Worm (Caenorhabditis elegans) whole organism, L1 larva: ENCODE measurements around the gene ttc-39B.
A peak's percentile ranks its signal among the peaks of the same experiment; 100 is the strongest.

Source experiments
- C04F5.9 ChIP-seq: sonication (generic microtip); optimal IDR thresholded peaks from 2 replicates; lab custom pipeline; 2016; ENCODE audit warnings: missing genetic modification characterization, missing compliant biosample characterization
- C16A3.4 ChIP-seq: fragments of 150-350 bp; optimal IDR thresholded peaks from 2 replicates; lab custom pipeline; 2014; ENCODE audit warnings: missing biosample characterization, missing genetic modification characterization
- C34B4.2 ChIP-seq: sonication (generic microtip); optimal IDR thresholded peaks from 2 replicates; lab custom pipeline; 2017; ENCODE audit warnings: mild to moderate bottlenecking, missing genetic modification characterization, missing compliant biosample characterization
- aha-1 ChIP-seq: fragments of 150-350 bp; optimal IDR thresholded peaks from 2 replicates; lab custom pipeline; 2014; ENCODE audit warnings: missing biosample characterization, missing genetic modification characterization
- aly-2 ChIP-seq: fragments of 150-350 bp; optimal IDR thresholded peaks from 2 replicates; lab custom pipeline; 2014; ENCODE audit warnings: missing biosample characterization, missing genetic modification characterization
- ceh-63 ChIP-seq: fragments of 200-800 bp; sonication (Bioruptor generic); optimal IDR thresholded peaks from 2 replicates; lab custom pipeline; 2018; ENCODE audit warnings: mild to moderate bottlenecking, missing genetic modification characterization, missing compliant biosample characterization
- ceh-8 ChIP-seq: fragments of 200-800 bp; sonication (Bioruptor generic); optimal IDR thresholded peaks from 2 replicates; lab custom pipeline; 2018; ENCODE audit warnings: mild to moderate bottlenecking, missing genetic modification characterization, moderate library complexity, missing compliant biosample characterization
- ceh-90 ChIP-seq: sonication (generic microtip); optimal IDR thresholded peaks from 2 replicates; lab custom pipeline; 2016; ENCODE audit warnings: missing genetic modification characterization, missing compliant biosample characterization
- dsc-1 ChIP-seq: sonication (generic microtip); optimal IDR thresholded peaks from 2 replicates; lab custom pipeline; 2016; ENCODE audit warnings: mild to moderate bottlenecking, missing genetic modification characterization, missing compliant biosample characterization
- efl-1 ChIP-seq, 4 experiments: fragments of 150-350 bp; optimal IDR thresholded peaks in 3 of 4; peaks in 1 of 4; 1 replicate in 1 of 4; 2 replicates in 3 of 4; lab custom pipeline; 2014; ENCODE audit warnings: missing biosample characterization in 2 of 4, missing genetic modification characterization in 2 of 4, missing genetic modification reagents in 2 of 4
- egl-27 ChIP-seq, 2 experiments: fragments of 150-350 bp in 1 of 2; sonication (generic microtip); optimal IDR thresholded peaks; 3 replicates each; lab custom pipeline; 2017 to 2018; ENCODE audit warnings: missing biosample characterization in 2 of 2, missing genetic modification characterization in 2 of 2, missing genetic modification reagents in 2 of 2
- fkh-8 ChIP-seq: sonication (generic microtip); optimal IDR thresholded peaks from 2 replicates; lab custom pipeline; 2016; ENCODE audit warnings: mild to moderate bottlenecking, missing genetic modification characterization, missing compliant biosample characterization
- fos-1 ChIP-seq: fragments of 150-350 bp; optimal IDR thresholded peaks from 2 replicates; lab custom pipeline; 2014; ENCODE audit warnings: missing biosample characterization, missing genetic modification characterization
- hlh-17 ChIP-seq: fragments of 200-800 bp; sonication (Bioruptor generic); optimal IDR thresholded peaks from 2 replicates; lab custom pipeline; 2018; ENCODE audit warnings: missing genetic modification characterization, mild to moderate bottlenecking, missing compliant biosample characterization, moderate library complexity, borderline replicate concordance
- hlh-4 ChIP-seq: sonication (generic microtip); optimal IDR thresholded peaks from 2 replicates; lab custom pipeline; 2016; ENCODE audit warnings: mild to moderate bottlenecking, missing genetic modification characterization, missing compliant biosample characterization
- hpl-2 ChIP-seq: fragments of 150-350 bp; optimal IDR thresholded peaks from 2 replicates; lab custom pipeline; 2014; ENCODE audit warnings: missing biosample characterization, missing genetic modification reagents, missing genetic modification characterization
- isw-1 ChIP-seq: fragments of 200-800 bp; sonication (Bioruptor generic); IDR thresholded peaks from 2 replicates; pipeline ENCODE4 v1.3.6; 2022; ENCODE audit warnings: missing genetic modification characterization, missing compliant biosample characterization
- lin-13 ChIP-seq: fragments of 150-350 bp; optimal IDR thresholded peaks from 2 replicates; lab custom pipeline; 2014; ENCODE audit warnings: missing biosample characterization, missing genetic modification reagents, missing genetic modification characterization
- lin-14 ChIP-seq: fragments of 200-800 bp; sonication (Bioruptor generic); optimal IDR thresholded peaks from 2 replicates; lab custom pipeline; 2018; ENCODE audit warnings: mild to moderate bottlenecking, missing genetic modification characterization, moderate library complexity, missing compliant biosample characterization
- lin-15B ChIP-seq: fragments of 150-350 bp; sonication (generic microtip); optimal IDR thresholded peaks from 3 replicates; lab custom pipeline; 2014; ENCODE audit warnings: missing biosample characterization, missing genetic modification characterization
- lir-3 ChIP-seq: sonication (generic microtip); optimal IDR thresholded peaks from 2 replicates; lab custom pipeline; 2016; ENCODE audit warnings: mild to moderate bottlenecking, missing genetic modification characterization, moderate library complexity, missing compliant biosample characterization; ENCODE audit not compliant: poor library complexity
- lsy-2 ChIP-seq, 2 experiments: fragments of 150-350 bp; optimal IDR thresholded peaks; 2 replicates each; lab custom pipeline; 2014; ENCODE audit warnings: missing biosample characterization in 2 of 2, missing genetic modification characterization in 2 of 2
- mef-2 ChIP-seq: fragments of 150-350 bp; optimal IDR thresholded peaks from 2 replicates; lab custom pipeline; 2014; ENCODE audit warnings: missing biosample characterization, missing genetic modification characterization
- mep-1 ChIP-seq: fragments of 150-350 bp; optimal IDR thresholded peaks from 2 replicates; lab custom pipeline; 2014; ENCODE audit warnings: missing biosample characterization, missing genetic modification characterization
- nhr-11 ChIP-seq: fragments of 150-350 bp; optimal IDR thresholded peaks from 2 replicates; lab custom pipeline; 2014; ENCODE audit warnings: missing biosample characterization, missing genetic modification characterization
- nhr-19 ChIP-seq: fragments of 200-800 bp; sonication (Bioruptor generic); conservative IDR thresholded peaks from 2 replicates; pipeline ENCODE4 v1.3.6; 2022; ENCODE audit warnings: missing genetic modification characterization, missing compliant biosample characterization
- nhr-237 ChIP-seq: fragments of 150-350 bp; optimal IDR thresholded peaks from 2 replicates; lab custom pipeline; 2014; ENCODE audit warnings: missing biosample characterization, missing genetic modification characterization
- nhr-28 ChIP-seq: fragments of 150-350 bp; optimal IDR thresholded peaks from 2 replicates; lab custom pipeline; 2014; ENCODE audit warnings: missing biosample characterization, missing genetic modification characterization
- nhr-47 ChIP-seq: sonication (generic microtip); optimal IDR thresholded peaks from 2 replicates; lab custom pipeline; 2016; ENCODE audit warnings: mild to moderate bottlenecking, missing genetic modification characterization, moderate library complexity, missing compliant biosample characterization
- nhr-71 ChIP-seq: sonication (generic microtip); optimal IDR thresholded peaks from 2 replicates; lab custom pipeline; 2016; ENCODE audit warnings: mild to moderate bottlenecking, missing genetic modification characterization, moderate library complexity, missing compliant biosample characterization
- nhr-76 ChIP-seq: sonication (generic microtip); optimal IDR thresholded peaks from 2 replicates; lab custom pipeline; 2017; ENCODE audit warnings: missing biosample characterization, missing genetic modification characterization
- nhr-84 ChIP-seq: sonication (generic microtip); optimal IDR thresholded peaks from 2 replicates; lab custom pipeline; 2017; ENCODE audit warnings: missing biosample characterization, missing genetic modification characterization
- pag-3 ChIP-seq: sonication (generic microtip); optimal IDR thresholded peaks from 2 replicates; lab custom pipeline; 2017; ENCODE audit warnings: missing genetic modification characterization, mild to moderate bottlenecking, missing compliant biosample characterization, antibody characterized with exemption, borderline replicate concordance; ENCODE audit not compliant: insufficient read depth
- pax-3 ChIP-seq: fragments of 200-800 bp; sonication (Bioruptor generic); optimal IDR thresholded peaks from 2 replicates; lab custom pipeline; 2018; ENCODE audit warnings: mild to moderate bottlenecking, missing genetic modification characterization, moderate library complexity, missing compliant biosample characterization
- pqm-1 ChIP-seq: sonication (generic microtip); optimal IDR thresholded peaks from 3 replicates; lab custom pipeline; 2017; ENCODE audit warnings: missing biosample characterization, missing genetic modification characterization
- skn-1 ChIP-seq: fragments of 150-350 bp; optimal IDR thresholded peaks from 2 replicates; lab custom pipeline; 2014; ENCODE audit warnings: missing biosample characterization, missing genetic modification characterization
- sox-4 ChIP-seq: sonication (generic microtip); optimal IDR thresholded peaks from 2 replicates; lab custom pipeline; 2016; ENCODE audit warnings: missing genetic modification characterization, missing compliant biosample characterization
- sptf-1 ChIP-seq: fragments of 150-350 bp; optimal IDR thresholded peaks from 2 replicates; lab custom pipeline; 2014; ENCODE audit warnings: missing biosample characterization, missing genetic modification characterization
- swsn-7 ChIP-seq: sonication (generic microtip); optimal IDR thresholded peaks from 2 replicates; lab custom pipeline; 2016; ENCODE audit warnings: missing genetic modification characterization, missing compliant biosample characterization
- unc-130 ChIP-seq: fragments of 150-350 bp; optimal IDR thresholded peaks from 2 replicates; lab custom pipeline; 2017; ENCODE audit warnings: missing biosample characterization, missing genetic modification characterization, inconsistent platforms
- unc-62 ChIP-seq: fragments of 150-350 bp; optimal IDR thresholded peaks from 2 replicates; lab custom pipeline; 2014; ENCODE audit warnings: missing biosample characterization, missing genetic modification reagents, missing genetic modification characterization
- unc-86 ChIP-seq: sonication (generic microtip); optimal IDR thresholded peaks from 2 replicates; lab custom pipeline; 2016; ENCODE audit warnings: missing genetic modification characterization, missing compliant biosample characterization
- vab-15 ChIP-seq: sonication (generic microtip); optimal IDR thresholded peaks from 2 replicates; lab custom pipeline; 2017; ENCODE audit warnings: missing genotype, mild to moderate bottlenecking, missing genetic modification characterization, missing compliant biosample characterization
- zag-1 ChIP-seq: fragments of 150-350 bp; optimal IDR thresholded peaks from 2 replicates; lab custom pipeline; 2014; ENCODE audit warnings: missing biosample characterization, missing genetic modification characterization
- zip-4 ChIP-seq: fragments of 200-800 bp; sonication (Bioruptor generic); optimal IDR thresholded peaks from 2 replicates; lab custom pipeline; 2018; ENCODE audit warnings: mild to moderate bottlenecking, missing genetic modification characterization, moderate library complexity, missing compliant biosample characterization
- ztf-11 ChIP-seq, 2 experiments: sonication (generic microtip); optimal IDR thresholded peaks; 2 replicates each; lab custom pipeline; 2016 to 2017; ENCODE audit warnings: missing genetic modification characterization in 2 of 2, missing biosample characterization in 1 of 2, missing compliant biosample characterization in 1 of 2
- ztf-4 ChIP-seq: fragments of 150-350 bp; optimal IDR thresholded peaks from 2 replicates; lab custom pipeline; 2014; ENCODE audit warnings: missing biosample characterization, missing genetic modification characterization

ttc-39B gene

DNA sequence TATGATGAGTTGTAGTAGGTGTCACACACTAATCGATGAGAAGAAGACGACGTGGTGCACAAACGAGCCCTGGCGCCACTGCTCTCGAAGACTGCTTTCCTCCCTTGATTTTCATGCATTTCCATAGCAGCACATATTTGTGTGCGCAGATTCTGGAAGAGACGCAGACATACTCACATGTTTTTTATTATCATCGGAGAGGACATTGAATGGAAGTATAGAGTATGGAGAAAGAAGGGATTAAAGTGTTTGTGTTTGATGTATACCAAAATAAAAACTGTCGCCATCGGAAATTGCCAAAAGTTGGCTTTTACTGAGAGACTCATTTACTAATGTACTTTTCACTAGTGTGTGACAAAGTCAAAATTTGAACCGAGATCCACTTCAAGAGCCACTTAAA is 39.5 kb downstream of the ttc-39B start, which contains the start of gene mps-1:
Gene mps-1, minus strand, starts transcription at position 101 of the 400 bp plus-strand sequence.
- TF ChIP-seq mef-2 (tag; lab: Kevin White, UChicago) (no peak), pax-3 (tag; lab: Kevin White, UChicago) (no peak), zip-4 (GFP tag; lab: Kevin White, UChicago) (no peak), dsc-1 (tag; lab: Kevin White, UChicago) (peak; percentile 27), fkh-8 (tag; lab: Kevin White, UChicago) (peak; percentile 51)

DNA sequence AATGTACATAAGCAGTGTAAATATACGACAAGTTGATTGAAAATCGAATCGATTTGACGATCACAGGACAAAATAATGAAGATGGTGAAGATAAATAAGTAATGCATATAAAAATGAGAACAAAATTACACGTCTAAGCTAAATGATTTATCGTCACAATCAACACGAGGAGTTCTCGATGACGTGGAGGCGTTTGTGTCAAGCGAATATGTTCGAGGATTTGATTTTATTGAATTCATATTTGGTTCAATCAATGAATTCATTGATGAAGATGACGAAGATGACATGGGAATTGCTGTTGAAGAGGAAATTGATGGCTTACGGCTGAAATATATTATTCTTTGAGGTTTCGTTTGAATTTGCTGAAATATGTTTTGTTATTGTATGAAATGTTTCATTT is 41.3 kb downstream of the ttc-39B start, which contains the start of gene nyn-3:
Gene nyn-3, minus strand, starts transcription at position 101 of the 400 bp plus-strand sequence.
- TF ChIP-seq vab-15 (tag; lab: Kevin White, UChicago) (no peak), hpl-2 (GFP tag; lab: Kevin White, UChicago) (no peak), pqm-1 (tag; lab: Kevin White, UChicago) (no peak), swsn-7 (tag; lab: Kevin White, UChicago) (no peak), aly-2 (tag; lab: Kevin White, UChicago) (no peak), sox-4 (tag; lab: Kevin White, UChicago) (no peak), lin-15B (tag; lab: Kevin White, UChicago) (no peak), lsy-2 (tag; optimal IDR thresholded peaks at IDR 0.05; lab: Kevin White, UChicago) (no peak), nhr-47 (tag; lab: Kevin White, UChicago) (no peak)

DNA sequence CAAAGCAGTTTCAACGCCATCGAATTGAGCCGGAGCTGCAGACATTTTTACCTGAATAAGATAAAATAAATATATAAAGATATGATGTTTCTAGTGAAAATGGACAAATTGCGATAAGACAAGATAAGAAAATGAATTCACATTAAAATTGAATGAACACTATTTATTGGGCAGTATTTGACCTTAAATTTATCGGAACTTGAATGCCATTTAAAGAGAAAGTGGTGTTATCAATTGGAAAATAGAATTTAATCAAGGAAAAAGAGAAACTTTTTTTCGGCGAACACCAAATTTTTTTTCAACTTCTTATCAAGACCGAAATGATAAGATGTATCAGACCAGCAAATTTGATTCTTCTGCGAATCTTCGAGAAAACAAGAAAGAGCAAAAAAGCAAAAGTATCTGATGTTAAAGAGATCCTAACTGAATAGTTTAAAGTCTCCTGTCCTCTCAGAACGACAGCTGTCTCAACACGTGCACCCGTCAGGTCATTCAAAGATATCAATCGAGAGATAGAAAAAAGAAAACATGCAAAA is 43.7 kb downstream of the ttc-39B start, which contains the start of gene upb-1:
Gene upb-1, minus strand, starts transcription at position 51 of the 536 bp plus-strand sequence.
- TF ChIP-seq mep-1 (tag; lab: Kevin White, UChicago), result peak; percentile 21
- TF ChIP-seq nhr-47 (tag; lab: Kevin White, UChicago), result peak; percentile 3
- TF ChIP-seq ceh-8 (GFP tag; lab: Kevin White, UChicago), result no peak
- TF ChIP-seq ceh-90 (tag; lab: Kevin White, UChicago), result no peak
- no peak for TF ChIP-seq isw-1 (GFP tag; lab: Robert Waterston, UW)
- no peak for TF ChIP-seq C34B4.2 (tag; lab: Kevin White, UChicago)
- TF ChIP-seq zag-1 (tag; lab: Kevin White, UChicago), result no peak
- no peak for TF ChIP-seq nhr-84 (tag; lab: Kevin White, UChicago)
- no peak for TF ChIP-seq C04F5.9 (tag; lab: Kevin White, UChicago)
- TF ChIP-seq nhr-237 (tag; lab: Kevin White, UChicago), result no peak
- no peak for TF ChIP-seq skn-1 (tag; lab: Kevin White, UChicago)
- no peak for TF ChIP-seq aly-2 (tag; lab: Kevin White, UChicago)
- TF ChIP-seq nhr-28 (tag; lab: Kevin White, UChicago), result no peak
- TF ChIP-seq lir-3, result no peak
- TF ChIP-seq unc-86 (tag; lab: Kevin White, UChicago), result no peak
- TF ChIP-seq unc-130, result peak; percentile 39
- no peak for TF ChIP-seq egl-27 (tag; optimal IDR thresholded peaks at IDR 0.05; lab: Kevin White, UChicago)
- no peak for TF ChIP-seq pag-3 (tag; lab: Kevin White, UChicago)
- TF ChIP-seq lin-13 (GFP tag; lab: Kevin White, UChicago), result no peak
- peak in 1 of 2 experiments; percentile 24 for TF ChIP-seq efl-1 (optimal IDR thresholded peaks at IDR 0.05; lab: Kevin White, UChicago)
- TF ChIP-seq efl-1 (GFP tag; optimal IDR thresholded peaks at IDR 0.05 in 1 of 2; lab: Kevin White, UChicago), result no peak
- no peak for TF ChIP-seq ztf-11 (tag; optimal IDR thresholded peaks at IDR 0.05; lab: Kevin White, UChicago)
- no peak for TF ChIP-seq ceh-63 (GFP tag; lab: Kevin White, UChicago)
- TF ChIP-seq hlh-17, result no peak
- peak; percentile 42 to 67 for TF ChIP-seq lsy-2 (tag; optimal IDR thresholded peaks at IDR 0.05; lab: Kevin White, UChicago)
- TF ChIP-seq nhr-11 (tag; lab: Kevin White, UChicago), result no peak
- peak; percentile 7 for TF ChIP-seq swsn-7 (tag; lab: Kevin White, UChicago)
- no peak for TF ChIP-seq sptf-1 (tag; lab: Kevin White, UChicago)
- no peak for TF ChIP-seq ztf-4 (tag; lab: Kevin White, UChicago)
- peak; percentile 82 for TF ChIP-seq nhr-71 (tag; lab: Kevin White, UChicago)
- TF ChIP-seq hlh-4 (tag; lab: Kevin White, UChicago), result no peak
- peak; percentile 72 for TF ChIP-seq lin-14 (GFP tag; lab: Kevin White, UChicago)
- no peak for TF ChIP-seq C16A3.4 (tag; lab: Kevin White, UChicago)
- TF ChIP-seq nhr-19 (GFP tag; lab: Robert Waterston, UW), result peak; percentile 64
- TF ChIP-seq aha-1 (tag; lab: Kevin White, UChicago), result no peak
- no peak for TF ChIP-seq unc-62 (GFP tag; lab: Kevin White, UChicago)
- TF ChIP-seq nhr-76 (tag; lab: Kevin White, UChicago), result no peak
- TF ChIP-seq mef-2 (tag; lab: Kevin White, UChicago), result no peak
- TF ChIP-seq fos-1, result no peak
